Fruit fly (Drosophila melanogaster) whole organism, embryonic: ENCODE results near the gene Bx.
A peak's percentile ranks its signal among the peaks of the same experiment; 100 is the strongest.

Source experiments
- ATbp ChIP-seq: fragments of 200-800 bp; sonication (Bioruptor generic); optimal IDR thresholded peaks from 2 replicates; lab custom pipeline; 2017; ENCODE audit warnings: missing biosample characterization, mild to moderate bottlenecking, missing genetic modification characterization, missing genetic modification reagents
- Aef1 ChIP-seq: fragments of 200-800 bp; sonication (Bioruptor generic); IDR thresholded peaks from 3 replicates; pipeline ENCODE4 v1.3.6; 2022; ENCODE audit warnings: missing biosample characterization, missing genetic modification characterization
- B-H2 ChIP-seq: fragments of 200-800 bp; sonication (Bioruptor generic); optimal IDR thresholded peaks from 2 replicates; lab custom pipeline; 2018; ENCODE audit warnings: missing biosample characterization, mild to moderate bottlenecking, missing genetic modification characterization
- CG10959 ChIP-seq: fragments of 200-800 bp; sonication (Bioruptor generic); IDR thresholded peaks from 2 replicates; pipeline ENCODE4 v1.3.6; 2022; ENCODE audit warnings: missing biosample characterization, missing genetic modification characterization
- CG12219 ChIP-seq: fragments of 200-800 bp; sonication (Bioruptor generic); optimal IDR thresholded peaks from 3 replicates; lab custom pipeline; 2018; ENCODE audit warnings: missing biosample characterization, mild to moderate bottlenecking, missing genetic modification characterization
- CG13123 ChIP-seq: fragments of 200-800 bp; sonication (Bioruptor generic); optimal IDR thresholded peaks from 2 replicates; lab custom pipeline; 2016; ENCODE audit warnings: missing biosample characterization, missing genetic modification characterization
- CG13894 ChIP-seq: fragments of 200-800 bp; sonication (Bioruptor generic); optimal IDR thresholded peaks from 3 replicates; lab custom pipeline; 2018; ENCODE audit warnings: missing biosample characterization, mild to moderate bottlenecking, missing genetic modification characterization, moderate library complexity
- CG15073 ChIP-seq: fragments of 200-800 bp; sonication (Bioruptor generic); optimal IDR thresholded peaks from 2 replicates; lab custom pipeline; 2016; ENCODE audit warnings: missing biosample characterization, missing genetic modification characterization
- CG15479 ChIP-seq: fragments of 200-800 bp; sonication (Bioruptor generic); optimal IDR thresholded peaks from 3 replicates; lab custom pipeline; 2019; ENCODE audit warnings: missing biosample characterization, mild to moderate bottlenecking, missing genetic modification characterization, moderate library complexity
- CG18262 ChIP-seq: fragments of 200-800 bp; optimal IDR thresholded peaks from 3 replicates; lab custom pipeline; 2019; ENCODE audit warnings: missing biosample characterization, mild to moderate bottlenecking, missing genetic modification characterization, moderate library complexity
- CG42726 ChIP-seq: fragments of 200-800 bp; sonication (Bioruptor generic); IDR thresholded peaks from 2 replicates; pipeline ENCODE4 v1.3.6; 2022; ENCODE audit warnings: missing biosample characterization, missing genetic modification characterization; ENCODE audit not compliant: partially characterized antibody
- CG4707 ChIP-seq: fragments of 200-800 bp; sonication (Bioruptor generic); optimal IDR thresholded peaks from 2 replicates; lab custom pipeline; 2018; ENCODE audit warnings: missing biosample characterization, mild to moderate bottlenecking, missing genetic modification characterization, moderate library complexity
- CG6175 ChIP-seq: fragments of 200-800 bp; sonication (Bioruptor generic); IDR thresholded peaks from 3 replicates; pipeline ENCODE4 v1.3.6; 2022; ENCODE audit warnings: missing biosample characterization, missing genetic modification characterization
- CG6254 ChIP-seq: fragments of 200-800 bp; sonication (Bioruptor generic); optimal IDR thresholded peaks from 3 replicates; lab custom pipeline; 2017; ENCODE audit warnings: mild to moderate bottlenecking, missing biosample characterization, missing genetic modification reagents, missing genetic modification characterization
- CG9215 ChIP-seq: fragments of 200-800 bp; sonication (Bioruptor generic); IDR thresholded peaks from 2 replicates; pipeline ENCODE4 v1.3.6; 2022; ENCODE audit warnings: missing biosample characterization, missing genetic modification characterization
- CG9817 ChIP-seq: fragments of 200-800 bp; sonication (Bioruptor generic); optimal IDR thresholded peaks from 2 replicates; lab custom pipeline; 2018; ENCODE audit warnings: missing biosample characterization, mild to moderate bottlenecking, missing genetic modification characterization, moderate library complexity
- D19A ChIP-seq: fragments of 200-800 bp; optimal IDR thresholded peaks from 3 replicates; lab custom pipeline; 2019; ENCODE audit warnings: missing biosample characterization, mild to moderate bottlenecking, missing genetic modification characterization, moderate library complexity
- Dad ChIP-seq: fragments of 200-800 bp; sonication (Bioruptor generic); optimal IDR thresholded peaks from 3 replicates; lab custom pipeline; 2016; ENCODE audit warnings: missing biosample characterization, missing genetic modification characterization
- Elba2 ChIP-seq: fragments of 200-800 bp; sonication (Bioruptor generic); optimal IDR thresholded peaks from 3 replicates; lab custom pipeline; 2016; ENCODE audit warnings: missing biosample characterization, missing genetic modification characterization
- Fer1 ChIP-seq: fragments of 200-800 bp; sonication (Bioruptor generic); optimal IDR thresholded peaks from 2 replicates; lab custom pipeline; 2017; ENCODE audit warnings: missing biosample characterization, mild to moderate bottlenecking, missing genetic modification characterization
- H15 ChIP-seq: fragments of 200-800 bp; sonication (Bioruptor generic); IDR thresholded peaks from 3 replicates; pipeline ENCODE4 v1.3.6; 2022; ENCODE audit warnings: missing biosample characterization, missing genetic modification characterization
- H2.0 ChIP-seq: fragments of 200-800 bp; sonication (Bioruptor generic); IDR thresholded peaks from 2 replicates; pipeline ENCODE4 v1.3.6; 2022; ENCODE audit warnings: missing biosample characterization, missing genetic modification characterization
- HLH3B ChIP-seq: fragments of 200-800 bp; sonication (Bioruptor generic); IDR thresholded peaks from 2 replicates; pipeline ENCODE4 v1.3.6; 2022; ENCODE audit warnings: missing biosample characterization, missing genetic modification characterization
- Taf1 ChIP-seq: fragments of 200-800 bp; sonication (Bioruptor generic); IDR thresholded peaks from 2 replicates; pipeline ENCODE4 v1.3.6; 2022; ENCODE audit warnings: missing biosample characterization, missing genetic modification characterization
- ara ChIP-seq: fragments of 200-800 bp; sonication (Bioruptor generic); IDR thresholded peaks from 2 replicates; pipeline ENCODE4 v1.3.6; 2022; ENCODE audit warnings: missing biosample characterization, missing genetic modification characterization
- ase ChIP-seq: fragments of 200-800 bp; sonication (Bioruptor generic); IDR thresholded peaks from 3 replicates; pipeline ENCODE4 v1.3.6; 2022; ENCODE audit warnings: missing biosample characterization, missing genetic modification characterization
- bigmax ChIP-seq: fragments of 200-800 bp; sonication (Bioruptor generic); optimal IDR thresholded peaks from 2 replicates; lab custom pipeline; 2018; ENCODE audit warnings: missing biosample characterization, mild to moderate bottlenecking, missing genetic modification characterization
- cwo ChIP-seq: fragments of 200-800 bp; sonication (Bioruptor generic); optimal IDR thresholded peaks from 3 replicates; lab custom pipeline; 2017; ENCODE audit warnings: missing biosample characterization, missing genetic modification characterization, mild to moderate bottlenecking, moderate library complexity, missing genetic modification reagents
- dmrt11E ChIP-seq: fragments of 200-800 bp; sonication (Bioruptor generic); optimal IDR thresholded peaks from 3 replicates; lab custom pipeline; 2018; ENCODE audit warnings: missing biosample characterization, mild to moderate bottlenecking, missing genetic modification characterization, moderate library complexity
- esg ChIP-seq: fragments of 200-800 bp; sonication (Bioruptor generic); conservative IDR thresholded peaks from 2 replicates; pipeline ENCODE4 v1.3.6; 2022; ENCODE audit warnings: missing biosample characterization, missing genetic modification characterization
- fd3F ChIP-seq: fragments of 200-800 bp; sonication (Bioruptor generic); optimal IDR thresholded peaks from 2 replicates; lab custom pipeline; 2018; ENCODE audit warnings: missing biosample characterization, mild to moderate bottlenecking, missing genetic modification characterization, moderate library complexity
- fd96Cb ChIP-seq: fragments of 200-800 bp; sonication (Bioruptor generic); optimal IDR thresholded peaks from 2 replicates; lab custom pipeline; 2018; ENCODE audit warnings: missing biosample characterization, mild to moderate bottlenecking, missing genetic modification characterization, moderate library complexity
- her ChIP-seq: fragments of 200-800 bp; sonication (Bioruptor generic); optimal IDR thresholded peaks from 2 replicates; lab custom pipeline; 2016; ENCODE audit warnings: missing biosample characterization, missing genetic modification characterization
- kah ChIP-seq: fragments of 200-800 bp; sonication (Bioruptor generic); optimal IDR thresholded peaks from 2 replicates; lab custom pipeline; 2018; ENCODE audit warnings: missing biosample characterization, mild to moderate bottlenecking, missing genetic modification characterization
- klu ChIP-seq: fragments of 200-800 bp; sonication (Bioruptor generic); IDR thresholded peaks from 2 replicates; pipeline ENCODE4 v1.3.6; 2022; ENCODE audit warnings: missing biosample characterization, missing genetic modification characterization
- lab ChIP-seq: fragments of 200-800 bp; sonication (Bioruptor generic); optimal IDR thresholded peaks from 3 replicates; lab custom pipeline; 2017; ENCODE audit warnings: missing biosample characterization, missing genetic modification characterization, mild to moderate bottlenecking, moderate library complexity, missing genetic modification reagents
- lola ChIP-seq, 3 experiments: fragments of >200 bp in 2 of 3; fragments of 200-800 bp in 1 of 3; sonication (Bioruptor generic) in 1 of 3; optimal IDR thresholded peaks; 2 replicates each; lab custom pipeline; 2017 to 2019; ENCODE audit warnings: missing biosample characterization in 3 of 3, missing genetic modification characterization in 3 of 3, mild to moderate bottlenecking in 1 of 3, moderate library complexity in 1 of 3
- mld ChIP-seq: fragments of 200-800 bp; sonication (Bioruptor generic); IDR thresholded peaks from 3 replicates; pipeline ENCODE4 v1.3.6; 2022; ENCODE audit warnings: missing biosample characterization, missing genetic modification characterization; ENCODE audit not compliant: partially characterized antibody
- nerfin-1 ChIP-seq: fragments of 200-800 bp; sonication (Bioruptor generic); optimal IDR thresholded peaks from 3 replicates; lab custom pipeline; 2019; ENCODE audit warnings: missing biosample characterization, mild to moderate bottlenecking, missing genetic modification characterization, moderate library complexity
- p53 ChIP-seq: fragments of 200-800 bp; sonication (Bioruptor generic); optimal IDR thresholded peaks from 2 replicates; lab custom pipeline; 2016; ENCODE audit warnings: missing biosample characterization, missing genetic modification characterization
- pfk ChIP-seq: fragments of 200-800 bp; sonication (Bioruptor generic); optimal IDR thresholded peaks from 2 replicates; lab custom pipeline; 2018; ENCODE audit warnings: missing biosample characterization, mild to moderate bottlenecking, missing genetic modification characterization, moderate library complexity
- pum ChIP-seq: fragments of 200-800 bp; sonication (Bioruptor generic); optimal IDR thresholded peaks from 2 replicates; lab custom pipeline; 2016; ENCODE audit warnings: missing biosample characterization, missing genetic modification characterization
- run ChIP-seq: fragments of 200-800 bp; sonication (Bioruptor generic); optimal IDR thresholded peaks from 3 replicates; lab custom pipeline; 2018; ENCODE audit warnings: missing biosample characterization, mild to moderate bottlenecking, missing genetic modification characterization
- sd ChIP-seq: fragments of 200-800 bp; sonication (Bioruptor generic); optimal IDR thresholded peaks from 3 replicates; lab custom pipeline; 2018; ENCODE audit warnings: missing biosample characterization, mild to moderate bottlenecking, missing genetic modification characterization, moderate library complexity
- sisA ChIP-seq: fragments of 200-800 bp; sonication (Bioruptor generic); IDR thresholded peaks from 2 replicates; pipeline ENCODE4 v1.3.6; 2022; ENCODE audit warnings: missing biosample characterization, missing genetic modification characterization
- sob ChIP-seq: fragments of 200-800 bp; sonication (Bioruptor generic); IDR thresholded peaks from 2 replicates; pipeline ENCODE4 v1.3.6; 2022; ENCODE audit warnings: missing biosample characterization, missing genetic modification characterization
- sr ChIP-seq: fragments of 200-800 bp; sonication (Bioruptor generic); IDR thresholded peaks from 3 replicates; pipeline ENCODE4 v1.3.6; 2022; ENCODE audit warnings: missing biosample characterization, missing genetic modification characterization
- ttk ChIP-seq: fragments of 200-800 bp; sonication (Bioruptor generic); IDR thresholded peaks from 2 replicates; pipeline ENCODE4 v2.1.2; 2022; ENCODE audit warnings: missing biosample characterization, missing genetic modification characterization
- twi ChIP-seq: fragments of 200-800 bp; optimal IDR thresholded peaks from 2 replicates; lab custom pipeline; 2019; ENCODE audit warnings: missing biosample characterization, mild to moderate bottlenecking, missing genetic modification characterization, moderate library complexity
- tx ChIP-seq: fragments of 200-800 bp; sonication (Bioruptor generic); optimal IDR thresholded peaks from 2 replicates; lab custom pipeline; 2016; ENCODE audit warnings: missing biosample characterization, missing genetic modification characterization

Gene Bx

dm6 chrX:18515988-18516541 is 837 bp downstream of the Bx start (continued):
- no peak for TF ChIP-seq klu (GFP tag; lab: Robert Waterston, UW)
- no peak for TF ChIP-seq CG15073 (GFP tag; lab: Kevin White, UChicago)
- TF ChIP-seq sob (GFP tag; lab: Robert Waterston, UW), result no peak
- TF ChIP-seq Fer1 (GFP tag; lab: Kevin White, UChicago), result no peak
- TF ChIP-seq pfk, result no peak
- no peak for TF ChIP-seq CG6254 (GFP tag; lab: Kevin White, UChicago)
- TF ChIP-seq D19A, result no peak
- no peak for TF ChIP-seq ATbp (GFP tag; lab: Kevin White, UChicago)
- TF ChIP-seq sr (GFP tag; lab: Robert Waterston, UW), result no peak
- no peak for TF ChIP-seq CG15479 (GFP tag; lab: Kevin White, UChicago)
- TF ChIP-seq Elba2 (GFP tag; lab: Kevin White, UChicago), result peak; percentile 19
- no peak for TF ChIP-seq pum (GFP tag; lab: Kevin White, UChicago)
- no peak for TF ChIP-seq kah (GFP tag; lab: Kevin White, UChicago)
- TF ChIP-seq CG42726 (GFP tag; lab: Robert Waterston, UW), result no peak
- TF ChIP-seq Dad (GFP tag; lab: Kevin White, UChicago), result no peak
- no peak for TF ChIP-seq cwo
- TF ChIP-seq nerfin-1 (tag; lab: Kevin White, UChicago), result no peak
- no peak for TF ChIP-seq HLH3B (GFP tag; lab: Robert Waterston, UW)
- no peak for TF ChIP-seq ttk (GFP tag; lab: Robert Waterston, UW)
- TF ChIP-seq p53 (GFP tag; lab: Kevin White, UChicago), result no peak
- TF ChIP-seq twi (tag; lab: Kevin White, UChicago), result no peak
- no peak for TF ChIP-seq her (GFP tag; lab: Kevin White, UChicago)
- no peak for TF ChIP-seq fd3F
- peak; percentile 28 for TF ChIP-seq sd (tag; lab: Kevin White, UChicago)
- peak; percentile 23; the same call in 1 of the 3 replicates for TF ChIP-seq Aef1 (GFP tag; lab: Robert Waterston, UW)
- no peak for TF ChIP-seq CG13123 (GFP tag; lab: Kevin White, UChicago)
- no peak for TF ChIP-seq H15 (GFP tag; lab: Robert Waterston, UW)
- no peak for TF ChIP-seq run (tag; lab: Kevin White, UChicago)
- no peak for TF ChIP-seq ara (GFP tag; lab: Robert Waterston, UW)
- TF ChIP-seq bigmax (GFP tag; lab: Kevin White, UChicago), result no peak
- TF ChIP-seq esg, result 0 out of 2 replicates have a peak, but pooled peaks have one; percentile 7
- no peak for TF ChIP-seq H2.0 (GFP tag; lab: Robert Waterston, UW)
- 0 out of 2 replicates have a peak, but pooled peaks have one; percentile 4 for TF ChIP-seq sisA (GFP tag; lab: Robert Waterston, UW)
- no peak for TF ChIP-seq mld (GFP tag; lab: Robert Waterston, UW)
- no peak for TF ChIP-seq B-H2 (GFP tag; lab: Kevin White, UChicago)
- TF ChIP-seq ase (GFP tag; lab: Robert Waterston, UW), result no peak
- no peak for TF ChIP-seq lab (GFP tag; lab: Kevin White, UChicago)
- TF ChIP-seq CG9215 (GFP tag; lab: Robert Waterston, UW), result no peak
- TF ChIP-seq CG4707 (GFP tag; lab: Kevin White, UChicago), result no peak
- TF ChIP-seq CG12219 (GFP tag; lab: Kevin White, UChicago), result no peak
- no peak for TF ChIP-seq dmrt11E (tag; lab: Kevin White, UChicago)
- no peak for TF ChIP-seq Taf1
- TF ChIP-seq CG18262 (tag; lab: Kevin White, UChicago), result peak; percentile 35
- no peak for TF ChIP-seq CG10959 (GFP tag; lab: Robert Waterston, UW)
- peak; percentile 21; the same call in 1 of the 3 replicates for TF ChIP-seq CG6175 (GFP tag; lab: Robert Waterston, UW)
- no peak for TF ChIP-seq fd96Cb (tag; lab: Kevin White, UChicago)
- no peak for TF ChIP-seq tx
- peak in 1 of 3 experiments; percentile 19 for TF ChIP-seq lola (GFP tag; optimal IDR thresholded peaks at IDR 0.05; lab: Kevin White, UChicago)
- TF ChIP-seq CG9817 (tag; lab: Kevin White, UChicago), result peak; percentile 15
- no peak for TF ChIP-seq CG13894 (tag; lab: Kevin White, UChicago)
